Fruit fly (Drosophila melanogaster): Measurements from ENCODE around the gene gammaTub23C.

gammaTub23C gene

dm6 chr2L:2958858-2959257 is 13.8 kb upstream of the gammaTub23C start:
- TF ChIP-seq CG17801 (GFP tag; optimal IDR thresholded peaks at IDR 0.05; ENCODE audit: partially characterized antibody): no peak

dm6 chr2L:2966917-2967316 is 5.8 kb upstream of the gammaTub23C start:
- TF ChIP-seq CG17801 (GFP tag; optimal IDR thresholded peaks at IDR 0.05; ENCODE audit: partially characterized antibody): no peak

dm6 chr2L:2969438-2969837 is 3.3 kb upstream of the gammaTub23C start, which contains the start of gene Ts:
Ts (minus strand) TSS chr2L:2969638.
- no peak for TF ChIP-seq CG17801 (GFP tag; optimal IDR thresholded peaks at IDR 0.05; ENCODE audit: partially characterized antibody)

- peak; percentile 74 for TF ChIP-seq CG17801 (GFP tag; optimal IDR thresholded peaks at IDR 0.05; ENCODE audit: partially characterized antibody)
Measured at dm6 chr2L:2976829-2977228, 4.1 kb downstream of the gammaTub23C start, which contains the start of the genes CG9641 and CG3165. CG9641 (minus strand) TSS chr2L:2976862. CG3165 (plus strand) TSS chr2L:2977122.

- no peak for TF ChIP-seq CG17801 (GFP tag; optimal IDR thresholded peaks at IDR 0.05; ENCODE audit: partially characterized antibody)
Measured at dm6 chr2L:2979091-2979490, 6.4 kb downstream of the gammaTub23C start, which contains the start of gene CG9643. CG9643 (minus strand) TSS chr2L:2979288.

- TF ChIP-seq CG17801 (GFP tag; optimal IDR thresholded peaks at IDR 0.05; ENCODE audit: partially characterized antibody): no peak
Measured at dm6 chr2L:2986776-2987175, 14.1 kb downstream of the gammaTub23C start.

- TF ChIP-seq CG17801 (GFP tag; optimal IDR thresholded peaks at IDR 0.05; ENCODE audit: partially characterized antibody): peak; percentile 79
Measured at dm6 chr2L:2987681-2988381, 15.1 kb downstream of the gammaTub23C start, which contains the start of the genes Chd1 and Bem46. Chd1 (minus strand) TSS chr2L:2987723. Bem46 (plus strand) TSS chr2L:2988116.

dm6 chr2L:2992664-2993174 is 20.0 kb downstream of the gammaTub23C start, which contains the start of the genes okr and CG3558:
okr (minus strand) TSS chr2L:2992759.
CG3558 (plus strand) TSS chr2L:2992870.
- TF ChIP-seq CG17801 (GFP tag; optimal IDR thresholded peaks at IDR 0.05; ENCODE audit: partially characterized antibody): no peak

dm6 chr2L:2993236-2993635 is 20.5 kb downstream of the gammaTub23C start:
- TF ChIP-seq CG17801 (GFP tag; optimal IDR thresholded peaks at IDR 0.05; ENCODE audit: partially characterized antibody): no peak

dm6 chr2L:2993702-2994101 is 21.0 kb downstream of the gammaTub23C start:
- TF ChIP-seq CG17801 (GFP tag; optimal IDR thresholded peaks at IDR 0.05; ENCODE audit: partially characterized antibody): no peak

- peak; percentile 15 for TF ChIP-seq CG17801 (GFP tag; optimal IDR thresholded peaks at IDR 0.05; ENCODE audit: partially characterized antibody)
Measured at dm6 chr2L:2999113-2999512, 26.4 kb downstream of the gammaTub23C start, which contains the start of gene Ccdc85. Ccdc85 (plus strand) TSS chr2L:2999286.

- TF ChIP-seq CG17801 (GFP tag; optimal IDR thresholded peaks at IDR 0.05; ENCODE audit: partially characterized antibody): no peak
Measured at dm6 chr2L:2999609-3000008, 26.9 kb downstream of the gammaTub23C start.

dm6 chr2L:3000517-3000934 is 27.8 kb downstream of the gammaTub23C start:
- TF ChIP-seq CG17801 (GFP tag; optimal IDR thresholded peaks at IDR 0.05; ENCODE audit: partially characterized antibody): no peak

- TF ChIP-seq CG17801 (GFP tag; optimal IDR thresholded peaks at IDR 0.05; ENCODE audit: partially characterized antibody): no peak
Measured at dm6 chr2L:3001953-3002352, 29.3 kb downstream of the gammaTub23C start.

- TF ChIP-seq CG17801 (GFP tag; optimal IDR thresholded peaks at IDR 0.05; ENCODE audit: partially characterized antibody): no peak
Measured at dm6 chr2L:3003399-3003798, 30.7 kb downstream of the gammaTub23C start.

- no peak for TF ChIP-seq CG17801 (GFP tag; optimal IDR thresholded peaks at IDR 0.05; ENCODE audit: partially characterized antibody)
Measured at dm6 chr2L:3004601-3005000, 31.9 kb downstream of the gammaTub23C start.

Measured in ovary, adult (tissue).